Worm (Caenorhabditis elegans): ENCODE results near the gene ZK353.3.

Gene ZK353.3

DNA sequence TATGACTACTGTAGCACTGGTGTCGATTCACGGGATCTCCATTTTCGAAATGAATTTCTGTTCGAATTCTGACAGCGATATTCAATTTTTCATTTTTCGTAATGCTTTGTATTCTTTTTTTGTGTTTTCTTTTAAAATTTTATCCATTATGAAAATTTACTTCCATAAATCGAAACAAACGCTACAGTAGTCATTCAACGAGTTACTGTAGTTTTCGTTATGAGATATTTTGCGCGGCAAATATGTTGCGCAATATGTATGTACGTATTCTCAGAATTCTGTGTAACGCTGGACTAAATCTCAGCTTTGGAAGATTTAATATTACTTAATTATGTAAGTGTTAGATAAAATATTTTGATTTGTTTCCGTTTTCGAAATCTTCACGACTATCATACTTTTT lies 26.6 kb upstream of the ZK353.3 start:
- TF ChIP-seq zip-8 (tag; optimal IDR thresholded peaks at IDR 0.05), result peak; percentile 92
- no peak for TF ChIP-seq bed-3 (GFP tag; optimal IDR thresholded peaks at IDR 0.05)
- no peak for TF ChIP-seq nhr-237 (tag; optimal IDR thresholded peaks at IDR 0.05)
- no peak for TF ChIP-seq nhr-2 (tag; optimal IDR thresholded peaks at IDR 0.05)
- no peak for TF ChIP-seq hlh-1 (tag; optimal IDR thresholded peaks at IDR 0.05)
- TF ChIP-seq nhr-12 (tag; optimal IDR thresholded peaks at IDR 0.05), result no peak
- TF ChIP-seq unc-120 (tag; optimal IDR thresholded peaks at IDR 0.05; ENCODE audit: poor library complexity, severe bottlenecking), result no peak
- TF ChIP-seq drap-1 (GFP tag; optimal IDR thresholded peaks at IDR 0.05), result no peak
- no peak for TF ChIP-seq flh-1 (GFP tag; optimal IDR thresholded peaks at IDR 0.05)

DNA sequence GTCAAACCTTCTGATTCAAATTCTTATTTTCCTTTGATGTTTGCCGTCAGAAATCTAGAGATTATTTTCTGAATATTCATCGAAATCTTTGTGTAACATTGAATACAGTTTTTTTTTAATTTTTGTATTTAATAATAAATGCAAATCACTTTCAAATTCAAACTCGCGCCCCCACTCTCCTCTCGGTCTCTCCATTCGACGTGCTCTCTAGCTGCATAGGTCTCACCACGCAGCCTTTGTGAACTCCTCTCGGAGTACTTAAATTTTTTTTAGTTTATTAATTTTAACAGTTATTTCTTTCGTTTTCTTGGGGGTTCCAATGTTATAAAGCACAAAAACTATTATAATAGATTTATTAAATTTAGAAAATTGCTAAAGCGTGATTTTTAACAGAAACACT lies 25.6 kb upstream of the ZK353.3 start:
- TF ChIP-seq lin-13 (tag; optimal IDR thresholded peaks at IDR 0.05) (no peak), cnd-1 (tag; optimal IDR thresholded peaks at IDR 0.05) (no peak), flh-1 (GFP tag; optimal IDR thresholded peaks at IDR 0.05) (no peak), unc-39 (tag; optimal IDR thresholded peaks at IDR 0.05) (no peak)

DNA sequence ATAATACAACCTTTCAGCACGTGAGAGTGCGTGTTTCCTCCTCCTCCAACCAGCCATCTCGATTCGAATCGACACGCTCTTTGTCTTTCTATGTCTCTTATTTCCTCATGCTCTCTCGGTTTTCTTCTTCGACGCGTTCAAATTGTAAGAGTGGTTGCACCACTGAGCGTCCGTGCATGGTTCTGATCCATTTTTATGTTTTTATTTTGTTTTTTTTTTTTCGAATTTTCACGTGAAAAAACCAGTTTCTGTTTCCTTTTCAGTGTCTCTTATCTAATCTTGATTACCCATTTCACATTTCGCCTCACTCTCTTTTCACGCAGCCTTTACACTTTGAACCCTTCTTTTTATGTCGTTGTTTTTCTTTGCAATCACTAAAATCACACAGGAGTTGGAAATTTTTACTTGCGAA lies 24.9 kb upstream of the ZK353.3 start:
- no peak for TF ChIP-seq lin-32 (GFP tag; optimal IDR thresholded peaks at IDR 0.05)
- TF ChIP-seq M03D4.4 (tag; optimal IDR thresholded peaks at IDR 0.05), result no peak
- no peak for TF ChIP-seq unc-62 (GFP tag; optimal IDR thresholded peaks at IDR 0.05)
- TF ChIP-seq drap-1 (GFP tag; optimal IDR thresholded peaks at IDR 0.05), result no peak
- no peak for TF ChIP-seq mls-2 (tag; optimal IDR thresholded peaks at IDR 0.05)
- no peak for TF ChIP-seq mep-1 (tag; optimal IDR thresholded peaks at IDR 0.05)

DNA sequence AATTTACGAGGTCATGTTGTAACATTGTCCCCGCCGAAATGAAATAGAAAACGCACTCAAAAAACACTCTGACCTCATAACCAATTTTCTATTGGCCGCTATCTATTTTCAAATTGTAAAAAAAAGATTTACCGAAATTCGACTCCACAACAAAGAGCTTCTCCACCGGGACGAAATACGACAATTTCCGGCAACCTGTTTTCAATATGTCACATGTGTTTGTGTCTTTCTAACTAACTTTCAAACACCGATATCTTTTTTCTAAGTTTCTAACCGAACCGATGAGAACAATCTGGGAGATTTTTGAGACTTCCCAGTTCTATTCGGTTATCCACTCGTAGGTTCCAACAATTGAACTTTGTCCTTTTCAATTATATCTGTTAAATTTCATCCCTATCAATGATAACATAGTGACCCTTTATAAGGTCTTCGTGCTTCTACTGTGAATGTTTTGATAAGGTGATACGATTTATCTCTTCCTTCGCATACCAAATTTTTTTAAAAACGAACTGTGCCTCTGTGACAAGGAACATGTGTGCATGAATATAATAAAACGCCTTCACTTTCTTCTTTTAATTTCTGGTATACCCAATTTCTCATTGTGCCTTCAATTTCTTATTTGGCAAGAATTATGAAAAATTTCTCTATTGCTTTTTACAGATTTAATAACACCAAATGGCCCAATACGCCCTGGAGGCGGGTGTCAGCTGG lies 24.0 kb upstream of the ZK353.3 start, which contains the start of gene lmbr-1:
TSS of gene lmbr-1 (plus strand) at position 661 of the 711 bp plus-strand sequence.
- TF ChIP-seq nhr-12 (tag; optimal IDR thresholded peaks at IDR 0.05) (no peak), unc-120 (tag; optimal IDR thresholded peaks at IDR 0.05; ENCODE audit: poor library complexity, severe bottlenecking) (no peak), elt-3 (tag; optimal IDR thresholded peaks at IDR 0.05) (no peak), nhr-237 (tag; optimal IDR thresholded peaks at IDR 0.05) (no peak), zip-8 (tag; optimal IDR thresholded peaks at IDR 0.05) (no peak), mls-2 (tag; optimal IDR thresholded peaks at IDR 0.05) (no peak), ham-2 (GFP tag; optimal IDR thresholded peaks at IDR 0.05) (no peak), sptf-1 (tag; optimal IDR thresholded peaks at IDR 0.05) (no peak), lin-32 (GFP tag; optimal IDR thresholded peaks at IDR 0.05) (no peak), tbx-8 (GFP tag; optimal IDR thresholded peaks at IDR 0.05) (no peak), drap-1 (GFP tag; optimal IDR thresholded peaks at IDR 0.05) (no peak), cnd-1 (tag; optimal IDR thresholded peaks at IDR 0.05) (no peak)

DNA sequence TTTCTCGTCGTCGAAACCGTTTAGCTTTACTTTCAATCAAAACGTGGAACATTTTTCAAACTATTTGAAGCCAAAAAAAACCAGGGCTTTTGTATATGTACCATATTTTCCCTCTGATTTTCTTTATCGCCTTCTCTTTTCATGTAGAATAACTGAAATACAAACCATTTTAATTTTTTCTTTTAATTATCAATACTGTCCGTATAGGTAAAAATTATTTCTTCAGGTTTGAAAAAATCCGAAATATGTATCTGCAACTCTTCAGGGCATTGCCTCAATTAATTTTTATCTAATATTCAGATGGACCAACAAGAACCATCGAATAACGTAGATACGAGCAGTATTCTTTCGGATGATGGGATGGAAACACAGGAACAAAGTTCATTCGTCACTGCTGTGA lies 20.8 kb upstream of the ZK353.3 start, which contains the start of gene met-2:
TSS of gene met-2 (plus strand) at position 301 of the 400 bp plus-strand sequence.
- TF ChIP-seq mep-1 (tag; optimal IDR thresholded peaks at IDR 0.05) (no peak), nhr-12 (tag; optimal IDR thresholded peaks at IDR 0.05) (no peak), lin-32 (GFP tag; optimal IDR thresholded peaks at IDR 0.05) (no peak), ces-1 (GFP tag; optimal IDR thresholded peaks at IDR 0.05) (no peak)

DNA sequence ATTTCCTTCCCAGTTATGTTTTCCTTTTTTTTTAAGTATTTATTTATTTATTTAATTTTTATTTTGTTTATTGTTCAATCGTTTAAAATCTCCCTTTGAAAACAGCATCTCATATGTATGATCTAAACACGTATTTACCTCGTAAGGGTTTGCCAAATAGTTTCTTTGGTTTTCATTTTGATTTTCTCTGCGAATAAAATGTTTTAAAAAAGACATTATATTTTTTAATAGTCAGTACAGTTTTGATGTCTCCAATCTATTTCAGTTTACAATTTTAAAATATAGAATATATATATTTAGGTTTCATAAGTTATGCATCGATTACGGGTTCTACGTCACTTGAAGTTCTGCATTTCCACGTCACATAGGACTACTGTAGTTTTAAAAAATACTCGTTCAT lies 15.1 kb upstream of the ZK353.3 start, which contains the start of gene R05D3.12:
TSS of gene R05D3.12 (plus strand) at position 301 of the 400 bp plus-strand sequence.
- no peak for TF ChIP-seq ceh-83 (GFP tag; optimal IDR thresholded peaks at IDR 0.05)
- TF ChIP-seq ztf-11 (tag; optimal IDR thresholded peaks at IDR 0.05), result no peak
- no peak for TF ChIP-seq tbx-8 (GFP tag; optimal IDR thresholded peaks at IDR 0.05)
- no peak for TF ChIP-seq unc-120 (tag; optimal IDR thresholded peaks at IDR 0.05; ENCODE audit: poor library complexity, severe bottlenecking)

DNA sequence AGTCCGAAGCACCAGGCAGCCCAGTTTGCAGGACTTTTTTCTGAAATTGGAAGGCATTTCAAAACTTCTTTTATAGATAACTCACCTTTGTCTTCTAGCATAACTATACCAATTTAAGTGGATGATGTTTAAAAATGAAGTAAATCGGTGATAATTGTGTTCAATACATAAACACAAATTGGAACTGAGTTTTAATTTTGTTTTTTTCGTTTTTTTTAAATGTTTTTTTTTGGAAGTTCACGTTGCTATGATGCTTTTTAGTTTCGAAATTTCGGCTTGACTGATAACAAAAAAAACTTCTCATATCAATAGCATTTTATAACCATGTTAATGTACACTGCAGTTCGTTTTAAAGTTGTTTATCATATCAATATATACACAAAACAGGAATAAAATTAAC lies 6.2 kb upstream of the ZK353.3 start, which contains the start of gene ZK353.4:
TSS of gene ZK353.4 (minus strand) at position 101 of the 400 bp plus-strand sequence.
- no peak for TF ChIP-seq sem-2 (GFP tag; optimal IDR thresholded peaks at IDR 0.05)
- no peak for TF ChIP-seq unc-120 (tag; optimal IDR thresholded peaks at IDR 0.05; ENCODE audit: poor library complexity, severe bottlenecking)
- no peak for TF ChIP-seq unc-39 (tag; optimal IDR thresholded peaks at IDR 0.05)
- no peak for TF ChIP-seq bed-3 (GFP tag; optimal IDR thresholded peaks at IDR 0.05)
- no peak for TF ChIP-seq elt-3 (tag; optimal IDR thresholded peaks at IDR 0.05)
- TF ChIP-seq ham-2 (GFP tag; optimal IDR thresholded peaks at IDR 0.05), result no peak

All from whole organism, mixed stage, embryonic.